Fruit fly (Drosophila melanogaster) whole organism, embryonic: ENCODE data around the gene CG5612.

Experiments
- Atf3 ChIP-seq: fragments of 200-800 bp; sonication (Bioruptor generic); optimal IDR thresholded peaks from 3 replicates; lab custom pipeline; 2016; ENCODE audit warnings: missing biosample characterization, missing genetic modification characterization
- B-H1 ChIP-seq: fragments of 200-800 bp; sonication (Bioruptor generic); IDR thresholded peaks from 3 replicates; pipeline ENCODE4 v1.3.6; 2022; ENCODE audit warnings: missing biosample characterization, missing genetic modification characterization
- BtbVII ChIP-seq: fragments of 200-800 bp; sonication (Bioruptor generic); optimal IDR thresholded peaks from 3 replicates; lab custom pipeline; 2017; ENCODE audit warnings: missing biosample characterization, mild to moderate bottlenecking, missing genetic modification characterization
- CG10209 ChIP-seq: fragments of 200-800 bp; sonication (Bioruptor generic); optimal IDR thresholded peaks from 3 replicates; lab custom pipeline; 2017; ENCODE audit warnings: missing biosample characterization, mild to moderate bottlenecking, missing genetic modification characterization, missing genetic modification reagents
- CG10462 ChIP-seq: fragments of 200-800 bp; sonication (Bioruptor generic); optimal IDR thresholded peaks from 2 replicates; lab custom pipeline; 2016; ENCODE audit warnings: missing biosample characterization, missing genetic modification characterization
- CG10565 ChIP-seq: fragments of 200-800 bp; sonication (Bioruptor generic); optimal IDR thresholded peaks from 3 replicates; lab custom pipeline; 2016; ENCODE audit warnings: missing biosample characterization, mild to moderate bottlenecking, missing genetic modification characterization
- CG11456 ChIP-seq: fragments of 200-800 bp; sonication (Bioruptor generic); IDR thresholded peaks from 3 replicates; pipeline ENCODE4 v1.3.6; 2022; ENCODE audit warnings: missing biosample characterization, missing genetic modification characterization
- CG13123 ChIP-seq: fragments of 200-800 bp; sonication (Bioruptor generic); optimal IDR thresholded peaks from 2 replicates; lab custom pipeline; 2016; ENCODE audit warnings: missing biosample characterization, missing genetic modification characterization
- CG13296 ChIP-seq: fragments of 200-800 bp; sonication (Bioruptor generic); optimal IDR thresholded peaks from 3 replicates; lab custom pipeline; 2018; ENCODE audit warnings: missing biosample characterization, mild to moderate bottlenecking, missing genetic modification characterization
- CG14860 ChIP-seq: fragments of 200-800 bp; sonication (Bioruptor generic); IDR thresholded peaks from 3 replicates; pipeline ENCODE4 v1.3.6; 2022; ENCODE audit warnings: missing biosample characterization, missing genetic modification characterization; ENCODE audit not compliant: partially characterized antibody
- CG15011 ChIP-seq: fragments of 200-800 bp; sonication (Bioruptor generic); optimal IDR thresholded peaks from 3 replicates; lab custom pipeline; 2018; ENCODE audit warnings: missing biosample characterization, mild to moderate bottlenecking, missing genetic modification characterization
- CG18599 ChIP-seq: fragments of 200-800 bp; sonication (Bioruptor generic); optimal IDR thresholded peaks from 3 replicates; lab custom pipeline; 2017; ENCODE audit warnings: missing biosample characterization, missing genetic modification characterization, mild to moderate bottlenecking, moderate library complexity, missing genetic modification reagents
- CG18619 ChIP-seq: fragments of 200-800 bp; sonication (Bioruptor generic); optimal IDR thresholded peaks from 3 replicates; lab custom pipeline; 2017; ENCODE audit warnings: missing biosample characterization, mild to moderate bottlenecking, missing genetic modification characterization
- CG2120 ChIP-seq: fragments of 200-800 bp; sonication (Bioruptor generic); optimal IDR thresholded peaks from 3 replicates; lab custom pipeline; 2016; ENCODE audit warnings: missing biosample characterization, missing genetic modification characterization
- CG32767 ChIP-seq: fragments of 200-800 bp; sonication (Bioruptor generic); IDR thresholded peaks from 2 replicates; pipeline ENCODE4 v1.3.6; 2022; ENCODE audit warnings: missing biosample characterization, missing genetic modification characterization
- CG34422 ChIP-seq: fragments of 200-800 bp; sonication (Bioruptor generic); IDR thresholded peaks from 3 replicates; pipeline ENCODE4 v1.3.6; 2022; ENCODE audit warnings: missing biosample characterization, missing genetic modification characterization
- CG5180 ChIP-seq: fragments of 200-800 bp; sonication (Bioruptor generic); optimal IDR thresholded peaks from 3 replicates; lab custom pipeline; 2017; ENCODE audit warnings: missing biosample characterization, missing genetic modification characterization, mild to moderate bottlenecking, moderate library complexity, missing genetic modification reagents
- CG6765 ChIP-seq: fragments of 200-800 bp; sonication (Bioruptor generic); optimal IDR thresholded peaks from 3 replicates; lab custom pipeline; 2017; ENCODE audit warnings: missing biosample characterization, mild to moderate bottlenecking, missing genetic modification characterization
- CG7839 ChIP-seq: fragments of 200-800 bp; sonication (Bioruptor generic); optimal IDR thresholded peaks from 3 replicates; lab custom pipeline; 2018; ENCODE audit warnings: missing biosample characterization, mild to moderate bottlenecking, missing genetic modification characterization, moderate library complexity
- CG8924 ChIP-seq: fragments of 200-800 bp; optimal IDR thresholded peaks from 3 replicates; lab custom pipeline; 2019; ENCODE audit warnings: missing biosample characterization, mild to moderate bottlenecking, missing genetic modification characterization, moderate library complexity
- CG9797 ChIP-seq: fragments of 200-800 bp; sonication (Bioruptor generic); optimal IDR thresholded peaks from 3 replicates; lab custom pipeline; 2018; ENCODE audit warnings: missing biosample characterization, mild to moderate bottlenecking, missing genetic modification characterization
- ERR ChIP-seq: fragments of 200-800 bp; sonication (Bioruptor generic); optimal IDR thresholded peaks from 2 replicates; lab custom pipeline; 2016; ENCODE audit warnings: missing biosample characterization, missing genetic modification characterization
- GATAe ChIP-seq: fragments of 200-800 bp; sonication (Bioruptor generic); conservative IDR thresholded peaks from 2 replicates; pipeline ENCODE4 v1.3.6; 2022; ENCODE audit warnings: missing biosample characterization, missing genetic modification characterization
- HLH54F ChIP-seq: fragments of 200-800 bp; sonication (Bioruptor generic); optimal IDR thresholded peaks from 3 replicates; lab custom pipeline; 2016; ENCODE audit warnings: missing biosample characterization, missing genetic modification characterization
- Hmr ChIP-seq: fragments of 200-800 bp; sonication (Bioruptor generic); optimal IDR thresholded peaks from 3 replicates; lab custom pipeline; 2017; ENCODE audit warnings: mild to moderate bottlenecking, missing biosample characterization, missing genetic modification reagents, missing genetic modification characterization
- Hr51 ChIP-seq, 2 experiments: fragments of 200-800 bp; sonication (Bioruptor generic); optimal IDR thresholded peaks; 2 replicates in 1 of 2; 3 replicates in 1 of 2; lab custom pipeline; 2016 to 2018; ENCODE audit warnings: missing biosample characterization in 2 of 2, missing genetic modification characterization in 2 of 2, mild to moderate bottlenecking in 1 of 2, moderate library complexity in 1 of 2
- Hsf ChIP-seq: fragments of 200-800 bp; sonication (Bioruptor generic); optimal IDR thresholded peaks from 3 replicates; lab custom pipeline; 2016; ENCODE audit warnings: missing biosample characterization, missing genetic modification characterization
- Mad ChIP-seq: fragments of 200-800 bp; sonication (Bioruptor generic); optimal IDR thresholded peaks from 2 replicates; lab custom pipeline; 2016; ENCODE audit warnings: missing biosample characterization, missing genetic modification characterization
- Med ChIP-seq: fragments of 200-800 bp; sonication (Bioruptor generic); peaks from one replicate; lab custom pipeline; 2016; ENCODE audit warnings: missing biosample characterization, missing genetic modification characterization, mild to moderate bottlenecking, inconsistent platforms, moderate library complexity
- Meics ChIP-seq: fragments of 200-800 bp; sonication (Bioruptor generic); optimal IDR thresholded peaks from 2 replicates; lab custom pipeline; 2017; ENCODE audit warnings: missing biosample characterization, mild to moderate bottlenecking, missing genetic modification characterization
- Nf-YC ChIP-seq: fragments of 200-800 bp; optimal IDR thresholded peaks from 3 replicates; lab custom pipeline; 2019; ENCODE audit warnings: missing biosample characterization, mild to moderate bottlenecking, missing genetic modification characterization, moderate library complexity
- Pdp1 ChIP-seq, 2 experiments: fragments of 200-800 bp; sonication (Bioruptor generic); optimal IDR thresholded peaks; 3 replicates each; lab custom pipeline; 2016; ENCODE audit warnings: missing biosample characterization in 2 of 2, missing genetic modification characterization in 2 of 2, mild to moderate bottlenecking in 1 of 2, moderate library complexity in 1 of 2
- Vsx1 ChIP-seq: fragments of 200-800 bp; sonication (Bioruptor generic); optimal IDR thresholded peaks from 2 replicates; lab custom pipeline; 2017; ENCODE audit warnings: missing biosample characterization, mild to moderate bottlenecking, missing genetic modification characterization, missing genetic modification reagents
- ase ChIP-seq: fragments of 200-800 bp; sonication (Bioruptor generic); IDR thresholded peaks from 3 replicates; pipeline ENCODE4 v1.3.6; 2022; ENCODE audit warnings: missing biosample characterization, missing genetic modification characterization
- chinmo ChIP-seq: fragments of 200-800 bp; sonication (Bioruptor generic); IDR thresholded peaks from 4 replicates; pipeline ENCODE4 v1.3.6; 2022; ENCODE audit warnings: missing biosample characterization, missing genetic modification characterization; ENCODE audit not compliant: partially characterized antibody
- crol ChIP-seq: fragments of 200-800 bp; sonication (Bioruptor generic); IDR thresholded peaks from 2 replicates; pipeline ENCODE4 v1.3.6; 2022; ENCODE audit warnings: missing biosample characterization, missing genetic modification characterization
- disco-r ChIP-seq: fragments of 200-800 bp; sonication (Bioruptor generic); optimal IDR thresholded peaks from 2 replicates; lab custom pipeline; 2016; ENCODE audit warnings: missing biosample characterization, missing genetic modification characterization
- exex ChIP-seq: fragments of 200-800 bp; sonication (Bioruptor generic); optimal IDR thresholded peaks from 4 replicates; lab custom pipeline; 2018; ENCODE audit warnings: missing biosample characterization, mild to moderate bottlenecking, missing genetic modification characterization, moderate library complexity
- eyg ChIP-seq: fragments of 200-800 bp; sonication (Bioruptor generic); optimal IDR thresholded peaks from 3 replicates; lab custom pipeline; 2016; ENCODE audit warnings: missing biosample characterization, missing genetic modification characterization
- grau ChIP-seq: fragments of 200-800 bp; optimal IDR thresholded peaks from 3 replicates; lab custom pipeline; 2019; ENCODE audit warnings: missing biosample characterization, mild to moderate bottlenecking, missing genetic modification characterization, moderate library complexity
- lab ChIP-seq: fragments of 200-800 bp; sonication (Bioruptor generic); optimal IDR thresholded peaks from 3 replicates; lab custom pipeline; 2017; ENCODE audit warnings: missing biosample characterization, missing genetic modification characterization, mild to moderate bottlenecking, moderate library complexity, missing genetic modification reagents
- lbe ChIP-seq: fragments of 200-800 bp; sonication (Bioruptor generic); optimal IDR thresholded peaks from 2 replicates; lab custom pipeline; 2016; ENCODE audit warnings: missing biosample characterization, mild to moderate bottlenecking, missing genetic modification characterization
- odd ChIP-seq: fragments of 200-800 bp; sonication (Bioruptor generic); optimal IDR thresholded peaks from 2 replicates; lab custom pipeline; 2017; ENCODE audit warnings: missing biosample characterization, mild to moderate bottlenecking, missing genetic modification characterization
- peb ChIP-seq: fragments of 200-800 bp; sonication (Bioruptor generic); IDR thresholded peaks from 2 replicates; pipeline ENCODE4 v1.3.6; 2022; ENCODE audit warnings: missing biosample characterization, missing genetic modification characterization
- row ChIP-seq: fragments of 200-800 bp; sonication (Bioruptor generic); IDR thresholded peaks from 3 replicates; pipeline ENCODE4 v1.3.6; 2022; ENCODE audit warnings: missing biosample characterization, missing genetic modification characterization
- sens ChIP-seq: fragments of 200-800 bp; sonication (Bioruptor generic); peaks from one replicate; lab custom pipeline; 2016; ENCODE audit warnings: missing biosample characterization, missing genetic modification characterization
- sug ChIP-seq: fragments of 200-800 bp; optimal IDR thresholded peaks from 2 replicates; lab custom pipeline; 2019; ENCODE audit warnings: missing biosample characterization, mild to moderate bottlenecking, missing genetic modification characterization, moderate library complexity
- tap ChIP-seq: fragments of 200-800 bp; optimal IDR thresholded peaks from 3 replicates; lab custom pipeline; 2019; ENCODE audit warnings: missing biosample characterization, mild to moderate bottlenecking, missing genetic modification characterization, moderate library complexity
- usp ChIP-seq: fragments of >200 bp; optimal IDR thresholded peaks from 2 replicates; lab custom pipeline; 2017; ENCODE audit warnings: missing biosample characterization, missing genetic modification characterization

Gene CG5612

dm6 chr3R:27605534-27606250, 20.1 kb downstream of the CG5612 start:
- peak in 1 of 2 experiments; percentile 36 for TF ChIP-seq Pdp1 (GFP tag; optimal IDR thresholded peaks at IDR 0.05; lab: Kevin White, UChicago)
- no peak for TF ChIP-seq Hsf (GFP tag; lab: Kevin White, UChicago)
- peak; percentile 44 for TF ChIP-seq BtbVII (GFP tag; lab: Kevin White, UChicago)
- no peak for TF ChIP-seq tap (tag; lab: Kevin White, UChicago)
- TF ChIP-seq CG2120: peak; percentile 47
- no peak for TF ChIP-seq CG32767
- TF ChIP-seq B-H1 (GFP tag; lab: Robert Waterston, UW): no peak
- peak; percentile 3 for TF ChIP-seq CG7839 (tag; lab: Kevin White, UChicago)
- TF ChIP-seq CG6765 (GFP tag; lab: Kevin White, UChicago): peak; percentile 26
- no peak for TF ChIP-seq CG10462
- TF ChIP-seq exex (tag; lab: Kevin White, UChicago): peak; percentile 78
- TF ChIP-seq sug (tag; lab: Kevin White, UChicago): peak; percentile 81
- TF ChIP-seq CG18599: peak; percentile 18
- peak; percentile 33 for TF ChIP-seq CG13296 (GFP tag; lab: Kevin White, UChicago)
- peak; percentile 55 for TF ChIP-seq row (GFP tag; lab: Robert Waterston, UW)
- peak in 1 of 2 experiments; percentile 25 for TF ChIP-seq Hr51 (GFP tag; optimal IDR thresholded peaks at IDR 0.05; lab: Kevin White, UChicago)
- no peak for TF ChIP-seq CG14860 (GFP tag; lab: Robert Waterston, UW)
- no peak for TF ChIP-seq lbe (GFP tag; lab: Kevin White, UChicago)
- TF ChIP-seq lab (GFP tag; lab: Kevin White, UChicago): peak; percentile 20
- peak; percentile 23 for TF ChIP-seq CG8924 (tag; lab: Kevin White, UChicago)
- TF ChIP-seq disco-r (GFP tag; lab: Kevin White, UChicago): no peak
- no peak for TF ChIP-seq ase
- no peak for TF ChIP-seq CG10209 (GFP tag; lab: Kevin White, UChicago)
- TF ChIP-seq sens (GFP tag; lab: Kevin White, UChicago): peak; percentile 79
- peak; percentile 68 for TF ChIP-seq Med (GFP tag; lab: Kevin White, UChicago)
- TF ChIP-seq Meics: peak; percentile 7
- 0 out of 4 replicates have a peak, but pooled peaks have one; percentile 46 for TF ChIP-seq chinmo
- no peak for TF ChIP-seq eyg (GFP tag; lab: Kevin White, UChicago)
- peak; percentile 28; the same call in 1 of the 3 replicates for TF ChIP-seq CG34422 (GFP tag; lab: Robert Waterston, UW)
- no peak for TF ChIP-seq HLH54F (GFP tag; lab: Kevin White, UChicago)
- TF ChIP-seq CG18619 (GFP tag; lab: Kevin White, UChicago): peak; percentile 1
- peak; percentile 26 for TF ChIP-seq odd (GFP tag; lab: Kevin White, UChicago)
- TF ChIP-seq CG5180: peak; percentile 12
- TF ChIP-seq Vsx1 (GFP tag; lab: Kevin White, UChicago): no peak
- no peak for TF ChIP-seq usp
- no peak for TF ChIP-seq peb (GFP tag; lab: Robert Waterston, UW)
- peak; percentile 26 for TF ChIP-seq Hmr (GFP tag; lab: Kevin White, UChicago)
- TF ChIP-seq GATAe (GFP tag; lab: Robert Waterston, UW): peak; percentile 34; the same call in 1 of the 2 replicates
- no peak for TF ChIP-seq crol (GFP tag; lab: Robert Waterston, UW)
- TF ChIP-seq CG15011 (GFP tag; lab: Kevin White, UChicago): peak; percentile 0
- no peak for TF ChIP-seq CG9797
- TF ChIP-seq ERR (GFP tag; lab: Kevin White, UChicago): no peak
- peak; percentile 83 for TF ChIP-seq grau
- no peak for TF ChIP-seq CG10565
- TF ChIP-seq CG13123 (GFP tag; lab: Kevin White, UChicago): no peak
- no peak for TF ChIP-seq CG11456 (GFP tag; lab: Robert Waterston, UW)
- no peak for TF ChIP-seq Nf-YC (tag; lab: Kevin White, UChicago)
- no peak for TF ChIP-seq Mad (GFP tag; lab: Kevin White, UChicago)
- no peak for TF ChIP-seq Atf3 (GFP tag; lab: Kevin White, UChicago)
